Worm (Caenorhabditis elegans) whole organism, young adult: Measurements from ENCODE around the gene dsb-3.

Experiments used
- B0019.2 ChIP-seq: fragments of 200-800 bp; sonication (Bioruptor generic); conservative IDR thresholded peaks from 2 replicates; pipeline ENCODE4 v1.3.6; 2022; ENCODE audit warnings: missing genetic modification reagents, missing genetic modification characterization, missing compliant biosample characterization
- B0336.3 ChIP-seq: fragments of 200-800 bp; sonication (Bioruptor generic); IDR thresholded peaks from 2 replicates; pipeline ENCODE4 v1.3.6; 2022; ENCODE audit warnings: missing genetic modification characterization, missing compliant biosample characterization
- F33H1.4 ChIP-seq: fragments of 200-800 bp; sonication (Bioruptor generic); IDR thresholded peaks from 2 replicates; pipeline ENCODE4 v1.3.6; 2022; ENCODE audit warnings: missing genetic modification reagents, missing genetic modification characterization, missing compliant biosample characterization
- F39B2.1 ChIP-seq: fragments of 200-800 bp; sonication (Bioruptor generic); IDR thresholded peaks from 2 replicates; pipeline ENCODE4 v1.3.6; 2022; ENCODE audit warnings: missing genetic modification reagents, missing genetic modification characterization, missing compliant biosample characterization
- K12H6.12 ChIP-seq: fragments of 200-800 bp; sonication (Bioruptor generic); optimal IDR thresholded peaks from 2 replicates; lab custom pipeline; 2018; ENCODE audit warnings: mild to moderate bottlenecking, missing genetic modification characterization, missing compliant biosample characterization
- Y53F4B.3 ChIP-seq: fragments of 200-800 bp; sonication (Bioruptor generic); IDR thresholded peaks from 2 replicates; pipeline ENCODE4 v1.3.6; 2022; ENCODE audit warnings: missing genetic modification reagents, missing genetic modification characterization, missing compliant biosample characterization
- Y53G8AR.9 ChIP-seq: fragments of 200-800 bp; sonication (Bioruptor generic); conservative IDR thresholded peaks from 2 replicates; pipeline ENCODE4 v1.3.6; 2022; ENCODE audit warnings: missing genetic modification reagents, missing genetic modification characterization, missing compliant biosample characterization
- Y56A3A.18 ChIP-seq: fragments of 200-800 bp; sonication (Bioruptor generic); IDR thresholded peaks from 2 replicates; pipeline ENCODE4 v1.3.6; 2022; ENCODE audit warnings: missing genetic modification reagents, missing genetic modification characterization, missing compliant biosample characterization
- Y95B8A.8 ChIP-seq: fragments of 200-800 bp; sonication (Bioruptor generic); IDR thresholded peaks from 2 replicates; pipeline ENCODE4 v1.3.6; 2022; ENCODE audit warnings: missing genetic modification reagents, missing genetic modification characterization, missing compliant biosample characterization
- attf-5 ChIP-seq: fragments of 200-800 bp; sonication (Bioruptor generic); optimal IDR thresholded peaks from 2 replicates; lab custom pipeline; 2018; ENCODE audit warnings: mild to moderate bottlenecking, missing genetic modification characterization, missing compliant biosample characterization
- attf-6 ChIP-seq: fragments of 200-800 bp; sonication (Bioruptor generic); IDR thresholded peaks from 2 replicates; pipeline ENCODE4 v1.3.6; 2022; ENCODE audit warnings: missing genetic modification reagents, missing genetic modification characterization, missing compliant biosample characterization
- bed-1 ChIP-seq: fragments of 200-800 bp; sonication (Bioruptor generic); IDR thresholded peaks from 2 replicates; pipeline ENCODE4 v1.3.6; 2022; ENCODE audit warnings: missing genetic modification reagents, missing genetic modification characterization, missing compliant biosample characterization
- ccch-3 ChIP-seq: fragments of 200-800 bp; sonication (Bioruptor generic); optimal IDR thresholded peaks from 2 replicates; lab custom pipeline; 2018; ENCODE audit warnings: mild to moderate bottlenecking, missing genetic modification characterization, missing compliant biosample characterization
- ceh-27 ChIP-seq: fragments of 200-800 bp; sonication (Bioruptor generic); optimal IDR thresholded peaks from 2 replicates; lab custom pipeline; 2018; ENCODE audit warnings: mild to moderate bottlenecking, missing genetic modification characterization, moderate library complexity, missing compliant biosample characterization
- ceh-40 ChIP-seq: fragments of 200-800 bp; sonication (Bioruptor generic); IDR thresholded peaks from 2 replicates; pipeline ENCODE4 v1.3.6; 2022; ENCODE audit warnings: missing genetic modification characterization, missing compliant biosample characterization
- ceh-91 ChIP-seq: fragments of 200-800 bp; sonication (Bioruptor generic); IDR thresholded peaks from 2 replicates; pipeline ENCODE4 v1.3.6; 2022; ENCODE audit warnings: missing genetic modification reagents, missing genetic modification characterization, missing compliant biosample characterization
- dpl-1 ChIP-seq: fragments of 150-350 bp; optimal IDR thresholded peaks from 2 replicates; lab custom pipeline; 2014; ENCODE audit warnings: missing biosample characterization, missing genetic modification reagents, missing genetic modification characterization
- efl-1 ChIP-seq: fragments of 150-350 bp; optimal IDR thresholded peaks from 2 replicates; lab custom pipeline; 2014; ENCODE audit warnings: missing biosample characterization, missing genetic modification reagents, missing genetic modification characterization
- egrh-3 ChIP-seq: fragments of 200-800 bp; sonication (Bioruptor generic); IDR thresholded peaks from 2 replicates; pipeline ENCODE4 v1.3.6; 2022; ENCODE audit warnings: missing genetic modification reagents, missing genetic modification characterization, missing compliant biosample characterization
- ekl-4 ChIP-seq: fragments of 200-800 bp; sonication (Bioruptor generic); IDR thresholded peaks from 2 replicates; pipeline ENCODE4 v1.3.6; 2022; ENCODE audit warnings: missing genetic modification reagents, missing genetic modification characterization, missing compliant biosample characterization
- hlh-26 ChIP-seq: fragments of 200-800 bp; sonication (Bioruptor generic); conservative IDR thresholded peaks from 2 replicates; pipeline ENCODE4 v1.3.6; 2022; ENCODE audit warnings: missing genetic modification reagents, missing genetic modification characterization, missing compliant biosample characterization
- hmg-20 ChIP-seq: fragments of 200-800 bp; sonication (Bioruptor generic); IDR thresholded peaks from 2 replicates; pipeline ENCODE4 v1.3.6; 2022; ENCODE audit warnings: missing genetic modification reagents, missing genetic modification characterization, missing compliant biosample characterization
- hrde-1 ChIP-seq: sonication (generic microtip); optimal IDR thresholded peaks from 2 replicates; lab custom pipeline; 2016; ENCODE audit warnings: missing genetic modification characterization, mild to moderate bottlenecking, missing compliant biosample characterization, moderate library complexity, missing genotype, missing genetic modification reagents, borderline replicate concordance
- hsf-1 ChIP-seq: fragments of 200-800 bp; sonication (Bioruptor generic); IDR thresholded peaks from 2 replicates; pipeline ENCODE4 v1.3.6; 2022; ENCODE audit warnings: missing genetic modification reagents, missing genetic modification characterization, missing compliant biosample characterization
- let-607 ChIP-seq, 2 experiments: fragments of 200-800 bp in 1 of 2; sonication (Bioruptor generic) in 1 of 2; sonication (generic microtip) in 1 of 2; optimal IDR thresholded peaks; 2 replicates each; lab custom pipeline; 2016 to 2018; ENCODE audit warnings: mild to moderate bottlenecking in 2 of 2, missing compliant biosample characterization in 2 of 2, missing genetic modification characterization in 2 of 2, moderate library complexity in 2 of 2, missing genotype in 1 of 2
- lin-26 ChIP-seq: fragments of 200-800 bp; sonication (Bioruptor generic); IDR thresholded peaks from 2 replicates; pipeline ENCODE4 v1.3.6; 2022; ENCODE audit warnings: missing genetic modification reagents, missing genetic modification characterization, missing compliant biosample characterization
- lin-54 ChIP-seq: fragments of 200-800 bp; sonication (Bioruptor generic); optimal IDR thresholded peaks from 2 replicates; lab custom pipeline; 2018; ENCODE audit warnings: mild to moderate bottlenecking, missing genetic modification characterization, missing compliant biosample characterization
- lsy-27 ChIP-seq: sonication (generic microtip); optimal IDR thresholded peaks from 2 replicates; lab custom pipeline; 2017; ENCODE audit warnings: missing genetic modification characterization, mild to moderate bottlenecking, missing compliant biosample characterization, antibody characterized with exemption, missing genotype, borderline replicate concordance; ENCODE audit not compliant: insufficient read depth
- madf-6 ChIP-seq: fragments of 200-800 bp; sonication (Bioruptor generic); IDR thresholded peaks from 2 replicates; pipeline ENCODE4 v1.3.6; 2022; ENCODE audit warnings: missing genetic modification reagents, missing genetic modification characterization, missing compliant biosample characterization
- mcd-1 ChIP-seq: fragments of 200-800 bp; sonication (Bioruptor generic); IDR thresholded peaks from 2 replicates; pipeline ENCODE4 v1.3.6; 2022; ENCODE audit warnings: missing genetic modification reagents, missing genetic modification characterization, missing compliant biosample characterization
- mel-28 ChIP-seq: sonication (generic microtip); optimal IDR thresholded peaks from 2 replicates; lab custom pipeline; 2016; ENCODE audit warnings: borderline replicate concordance, mild to moderate bottlenecking, missing genetic modification characterization, missing compliant biosample characterization
- mes-4 ChIP-seq: sonication (generic microtip); optimal IDR thresholded peaks from 2 replicates; lab custom pipeline; 2016; ENCODE audit warnings: missing genotype, missing genetic modification characterization, missing compliant biosample characterization
- nfya-1 ChIP-seq: sonication (generic microtip); optimal IDR thresholded peaks from 2 replicates; lab custom pipeline; 2017; ENCODE audit warnings: antibody characterized with exemption, missing compliant biosample characterization, missing genetic modification characterization, borderline replicate concordance; ENCODE audit not compliant: insufficient read depth
- nfyb-1 ChIP-seq: fragments of 200-800 bp; sonication (Bioruptor generic); IDR thresholded peaks from 2 replicates; pipeline ENCODE4 v1.3.6; 2022; ENCODE audit warnings: missing genetic modification reagents, missing genetic modification characterization, missing compliant biosample characterization
- nhr-120 ChIP-seq: fragments of 200-800 bp; sonication (Bioruptor generic); IDR thresholded peaks from 2 replicates; pipeline ENCODE4 v1.3.6; 2022; ENCODE audit warnings: missing genetic modification characterization, missing compliant biosample characterization
- nhr-80 ChIP-seq: sonication (generic microtip); optimal IDR thresholded peaks from 2 replicates; lab custom pipeline; 2016; ENCODE audit warnings: missing genetic modification characterization, missing compliant biosample characterization
- pbrm-1 ChIP-seq: fragments of 200-800 bp; sonication (Bioruptor generic); IDR thresholded peaks from 2 replicates; pipeline ENCODE4 v1.3.6; 2022; ENCODE audit warnings: missing genetic modification reagents, missing genetic modification characterization, missing compliant biosample characterization
- rec-8 ChIP-seq, 2 experiments: sonication (generic microtip); optimal IDR thresholded peaks; 2 replicates each; lab custom pipeline; 2016; ENCODE audit warnings: mild to moderate bottlenecking in 2 of 2, missing genetic modification characterization in 2 of 2, missing genetic modification reagents in 2 of 2, missing genotype in 2 of 2, missing biosample characterization in 1 of 2, missing compliant biosample characterization in 1 of 2, moderate library complexity in 1 of 2
- rpc-1 ChIP-seq, 2 experiments: fragments of 150-350 bp in 1 of 2; sonication (generic microtip) in 1 of 2; optimal IDR thresholded peaks; 2 replicates each; lab custom pipeline; 2014 to 2018; ENCODE audit warnings: missing biosample characterization in 1 of 2, missing genetic modification characterization in 1 of 2, missing genetic modification reagents in 1 of 2, missing genotype in 1 of 2
- sdz-38 ChIP-seq: sonication (generic microtip); optimal IDR thresholded peaks from 2 replicates; lab custom pipeline; 2016; ENCODE audit warnings: missing genotype, missing genetic modification characterization, missing compliant biosample characterization
- snpc-3.4 ChIP-seq: sonication (generic microtip); optimal IDR thresholded peaks from 2 replicates; lab custom pipeline; 2017; ENCODE audit warnings: missing genetic modification characterization, mild to moderate bottlenecking, missing compliant biosample characterization, antibody characterized with exemption, moderate library complexity, missing genotype, missing genetic modification reagents
- tbx-9 ChIP-seq: sonication (generic microtip); optimal IDR thresholded peaks from 2 replicates; lab custom pipeline; 2016; ENCODE audit warnings: borderline replicate concordance, missing genetic modification characterization, inconsistent platforms, missing compliant biosample characterization
- zfh-2 ChIP-seq: fragments of 200-800 bp; sonication (Bioruptor generic); conservative IDR thresholded peaks from 2 replicates; pipeline ENCODE4 v1.3.6; 2022; ENCODE audit warnings: missing genetic modification reagents, missing genetic modification characterization, missing compliant biosample characterization
- zim-3 ChIP-seq: sonication (generic microtip); optimal IDR thresholded peaks from 2 replicates; lab custom pipeline; 2017; ENCODE audit warnings: mild to moderate bottlenecking, missing genetic modification characterization, moderate library complexity, missing compliant biosample characterization
- ztf-18 ChIP-seq: sonication (generic microtip); optimal IDR thresholded peaks from 2 replicates; lab custom pipeline; 2016; ENCODE audit warnings: missing genotype, mild to moderate bottlenecking, missing genetic modification characterization, missing compliant biosample characterization
- ztf-28 ChIP-seq: fragments of 200-800 bp; sonication (Bioruptor generic); IDR thresholded peaks from 2 replicates; pipeline ENCODE4 v1.3.6; 2022; ENCODE audit warnings: missing genetic modification reagents, missing genetic modification characterization, missing compliant biosample characterization

The dsb-3 gene

DNA sequence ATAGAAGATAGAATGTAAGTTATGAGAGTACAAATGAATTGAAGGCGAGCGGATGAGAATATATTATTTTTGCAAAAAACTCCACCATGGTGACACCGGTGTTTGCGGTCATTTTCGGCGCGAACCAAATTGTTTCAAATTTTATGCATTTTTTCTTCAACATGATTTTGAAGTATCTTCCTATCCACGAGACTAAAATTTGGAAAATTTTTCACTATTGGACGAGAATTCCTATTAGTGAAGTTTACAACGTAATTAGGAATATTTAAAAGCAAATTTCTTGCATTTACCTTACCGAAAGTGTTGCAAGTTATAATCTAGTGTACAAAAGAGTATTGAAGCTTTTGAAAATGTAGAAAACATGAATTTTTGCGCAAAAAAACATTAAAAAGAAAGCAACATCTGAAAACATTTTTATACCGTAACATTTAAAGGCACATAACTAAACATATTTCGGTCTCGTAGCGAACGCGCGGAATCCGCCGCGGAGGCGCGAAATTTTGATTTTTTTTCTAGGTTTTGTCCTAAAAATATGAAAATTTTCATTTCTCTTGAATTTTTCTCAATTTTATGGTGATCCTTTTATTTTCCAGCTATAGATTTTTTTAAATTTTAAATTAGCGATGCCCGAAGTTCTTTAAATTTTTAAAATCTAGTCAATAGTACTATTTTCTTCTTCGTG lies 37.1 kb upstream of the dsb-3 start, which contains the start of gene sgo-1 (continued):
- TF ChIP-seq ccch-3 (GFP tag; lab: Kevin White, UChicago) (no peak), let-607 (tag; optimal IDR thresholded peaks at IDR 0.05; lab: Kevin White, UChicago) (no peak), attf-5 (GFP tag; lab: Kevin White, UChicago) (no peak), ceh-40 (GFP tag; lab: Robert Waterston, UW) (no peak), nfyb-1 (peak; percentile 62; the same call in 1 of the 2 replicates), lsy-27 (tag; lab: Kevin White, UChicago) (no peak), mes-4 (no peak), nfya-1 (tag; lab: Kevin White, UChicago) (no peak), nhr-120 (no peak), hmg-20 (GFP tag; lab: Robert Waterston, UW) (no peak), mcd-1 (GFP tag; lab: Robert Waterston, UW) (peak; percentile 78), Y53G8AR.9 (peak; percentile 90), snpc-3.4 (tag; lab: Kevin White, UChicago) (peak; percentile 95), sdz-38 (no peak), ztf-18 (no peak), pbrm-1 (GFP tag; lab: Robert Waterston, UW) (peak; percentile 77; the same call in 1 of the 2 replicates), ceh-27 (GFP tag; lab: Kevin White, UChicago) (no peak), Y95B8A.8 (GFP tag; lab: Robert Waterston, UW) (peak; percentile 98), K12H6.12 (tag; lab: Kevin White, UChicago) (no peak), rpc-1 (optimal IDR thresholded peaks at IDR 0.05; lab: Kevin White, UChicago) (no peak), rpc-1 (tag; optimal IDR thresholded peaks at IDR 0.05; lab: Kevin White, UChicago) (no peak), hsf-1 (GFP tag; lab: Robert Waterston, UW) (peak; percentile 92), lin-26 (GFP tag; lab: Robert Waterston, UW) (no peak), nhr-80 (tag; lab: Kevin White, UChicago) (no peak), bed-1 (GFP tag; lab: Robert Waterston, UW) (no peak), mel-28 (tag; lab: Kevin White, UChicago) (no peak), tbx-9 (tag; lab: Kevin White, UChicago) (no peak), Y56A3A.18 (GFP tag; lab: Robert Waterston, UW) (no peak), lin-54 (GFP tag; lab: Kevin White, UChicago) (peak; percentile 91), rec-8 (tag; optimal IDR thresholded peaks at IDR 0.05; lab: Kevin White, UChicago) (no peak), Y53F4B.3 (GFP tag; lab: Robert Waterston, UW) (peak; percentile 49; the same call in 1 of the 2 replicates), F39B2.1 (0 out of 2 replicates have a peak, but pooled peaks have one; percentile 62), madf-6 (peak; percentile 100), ztf-28 (GFP tag; lab: Robert Waterston, UW) (peak; percentile 73; the same call in 1 of the 2 replicates), ekl-4 (peak; percentile 88), B0336.3 (GFP tag; lab: Robert Waterston, UW) (peak; percentile 87), zim-3 (tag; lab: Kevin White, UChicago) (no peak), zfh-2 (no peak), attf-6 (GFP tag; lab: Robert Waterston, UW) (peak; percentile 85), dpl-1 (GFP tag; lab: Kevin White, UChicago) (peak; percentile 95), F33H1.4 (GFP tag; lab: Robert Waterston, UW) (peak; percentile 100), ceh-91 (GFP tag; lab: Robert Waterston, UW) (peak; percentile 98), B0019.2 (GFP tag; lab: Robert Waterston, UW) (peak; percentile 90), efl-1 (GFP tag; lab: Kevin White, UChicago) (peak; percentile 100), hrde-1 (tag; lab: Kevin White, UChicago) (peak; percentile 69), egrh-3 (GFP tag; lab: Robert Waterston, UW) (no peak), hlh-26 (no peak)
